Worm (Caenorhabditis elegans): ENCODE data around the gene T24F1.4.

The T24F1.4 gene

DNA sequence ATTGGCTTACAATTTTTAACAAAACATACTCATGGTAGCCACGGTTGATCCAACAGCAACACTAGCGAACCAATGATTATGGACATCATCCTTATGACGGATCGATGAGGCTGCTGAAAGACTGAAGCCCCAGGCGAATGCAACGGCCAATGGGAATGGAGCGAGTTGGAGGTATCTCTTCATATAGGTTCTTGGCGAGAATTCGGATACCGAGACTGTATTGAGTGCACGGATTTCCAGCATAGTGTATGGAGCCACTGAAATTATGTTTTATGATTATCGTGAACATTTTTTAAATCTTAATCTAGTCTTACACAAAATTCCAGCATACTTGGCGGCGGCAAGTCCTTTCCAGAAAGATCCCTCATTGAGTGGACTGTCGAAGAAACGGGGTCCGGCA lies 30.5 kb upstream of the T24F1.4 start:
- TF ChIP-seq ceh-27 (GFP tag; optimal IDR thresholded peaks at IDR 0.05) (no peak), ztf-6 (GFP tag; IDR thresholded peaks at IDR 0.05) (no peak), die-1 (tag; optimal IDR thresholded peaks at IDR 0.05) (no peak), B0261.1 (tag; optimal IDR thresholded peaks at IDR 0.05) (no peak), ztf-3 (GFP tag; optimal IDR thresholded peaks at IDR 0.05) (no peak), bed-2 (GFP tag; IDR thresholded peaks at IDR 0.05) (no peak), zfh-2 (GFP tag; conservative IDR thresholded peaks at IDR 0.05) (no peak), snpc-1.3 (tag; optimal IDR thresholded peaks at IDR 0.05; ENCODE audit: insufficient read depth) (no peak), madf-10 (tag; optimal IDR thresholded peaks at IDR 0.05) (no peak), nfya-1 (tag; optimal IDR thresholded peaks at IDR 0.05; ENCODE audit: borderline replicate concordance, insufficient read depth) (no peak), zim-3 (tag; optimal IDR thresholded peaks at IDR 0.05) (no peak), hrde-1 (tag; optimal IDR thresholded peaks at IDR 0.05; ENCODE audit: borderline replicate concordance) (no peak), pbrm-1 (GFP tag; IDR thresholded peaks at IDR 0.05) (no peak)

ce11 chrII:11343300-11343869 lies 29.3 kb upstream of the T24F1.4 start, which contains the start of gene lgc-20:
lgc-20 (minus strand) TSS chrII:11343610.
- TF ChIP-seq ztf-25 (GFP tag; IDR thresholded peaks at IDR 0.05) (no peak), lin-26 (GFP tag; IDR thresholded peaks at IDR 0.05) (peak; percentile 59; the same call in 1 of the 2 replicates), ceh-91 (GFP tag; IDR thresholded peaks at IDR 0.05) (0 out of 2 replicates have a peak, but pooled peaks have one; percentile 4), madf-3 (GFP tag; IDR thresholded peaks at IDR 0.05) (0 out of 2 replicates have a peak, but pooled peaks have one; percentile 18), snpc-1.1 (tag; optimal IDR thresholded peaks at IDR 0.05; ENCODE audit: insufficient read depth) (no peak), D2030.7 (GFP tag; IDR thresholded peaks at IDR 0.05) (no peak), T07F8.4 (tag; optimal IDR thresholded peaks at IDR 0.05) (no peak), hsf-1 (GFP tag; IDR thresholded peaks at IDR 0.05) (peak; percentile 58; the same call in 1 of the 2 replicates)

- no peak for TF ChIP-seq T07F8.4 (tag; optimal IDR thresholded peaks at IDR 0.05)
- TF ChIP-seq pbrm-1 (GFP tag; IDR thresholded peaks at IDR 0.05), result no peak
- no peak for TF ChIP-seq lir-1 (GFP tag; conservative IDR thresholded peaks at IDR 0.05)
- no peak for TF ChIP-seq attf-3 (GFP tag; conservative IDR thresholded peaks at IDR 0.05)
- TF ChIP-seq tbp1 (GFP tag; optimal IDR thresholded peaks at IDR 0.05), result no peak
- TF ChIP-seq tlf-1 (GFP tag; optimal IDR thresholded peaks at IDR 0.05), result no peak
Observed at ce11 chrII:11339507-11339906, 25.4 kb upstream of the T24F1.4 start, which contains the start of gene rmd-3. rmd-3 (minus strand) TSS chrII:11339607.

- TF ChIP-seq nhr-27 (tag; optimal IDR thresholded peaks at IDR 0.05) (no peak), egl-18 (GFP tag; IDR thresholded peaks at IDR 0.05) (no peak), ceh-27 (GFP tag; optimal IDR thresholded peaks at IDR 0.05) (no peak), tbp1 (GFP tag; optimal IDR thresholded peaks at IDR 0.05) (no peak), sptf-2 (GFP tag; optimal IDR thresholded peaks at IDR 0.05) (no peak), lin-26 (GFP tag; IDR thresholded peaks at IDR 0.05) (no peak), lag-1 (GFP tag; IDR thresholded peaks at IDR 0.05) (no peak), efl-1 (GFP tag; optimal IDR thresholded peaks at IDR 0.05) (no peak), madf-3 (GFP tag; IDR thresholded peaks at IDR 0.05) (no peak), pha-4 (tag; optimal IDR thresholded peaks at IDR 0.05) (no peak), K12H6.12 (tag; optimal IDR thresholded peaks at IDR 0.05) (no peak), ccch-3 (GFP tag; optimal IDR thresholded peaks at IDR 0.05) (no peak), athp-1 (tag; optimal IDR thresholded peaks at IDR 0.05) (no peak), F49E8.2 (tag; optimal IDR thresholded peaks at IDR 0.05; ENCODE audit: insufficient read depth) (no peak)
Observed at ce11 chrII:11337497-11338040, 23.5 kb upstream of the T24F1.4 start, which contains the start of gene sqt-1. sqt-1 (minus strand) TSS chrII:11337837.
